Worm (Caenorhabditis elegans): Measurements from ENCODE around the gene F35G2.5.
A peak's percentile ranks its signal among the peaks of the same experiment; 100 is the strongest.
"Not testable (repeated sequence)": the region's sequence is repeated elsewhere in the genome, so short reads cannot be mapped to it uniquely, and the experiment has no call there.

Gene F35G2.5

DNA sequence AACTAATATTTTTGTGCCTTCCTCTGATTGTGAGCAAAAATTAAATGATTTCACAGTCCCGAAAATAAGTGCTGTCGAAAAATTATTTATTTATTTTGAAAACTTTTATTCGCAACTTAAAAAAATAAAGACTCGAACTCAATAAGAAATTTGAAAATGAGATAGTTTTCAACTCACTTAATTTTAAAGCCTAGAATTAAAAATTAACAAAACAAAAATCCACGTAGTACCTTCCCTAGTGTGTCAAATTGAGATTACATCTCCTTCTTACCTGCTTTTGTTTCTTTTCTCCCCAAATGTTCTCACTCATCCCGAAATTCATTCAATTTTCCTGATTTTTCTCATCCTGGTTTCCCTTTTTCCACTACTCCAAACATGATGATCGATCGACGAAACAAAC is at the start of gene F35G2.5:
Gene F35G2.5 (plus strand): TSS at position 301 of the 400 bp plus-strand sequence.
- TF ChIP-seq zag-1 (tag; optimal IDR thresholded peaks at IDR 0.05) (no peak), blmp-1 (tag; optimal IDR thresholded peaks at IDR 0.05; ENCODE audit: insufficient read depth) (no peak), nhr-6 (tag; optimal IDR thresholded peaks at IDR 0.05) (no peak), nhr-12 (tag; optimal IDR thresholded peaks at IDR 0.05) (no peak), mab-5 (tag; optimal IDR thresholded peaks at IDR 0.05) (no peak), lin-39 (tag; optimal IDR thresholded peaks at IDR 0.05) (no peak), aly-2 (tag; optimal IDR thresholded peaks at IDR 0.05) (no peak), nhr-21 (tag; optimal IDR thresholded peaks at IDR 0.05) (no peak)

DNA sequence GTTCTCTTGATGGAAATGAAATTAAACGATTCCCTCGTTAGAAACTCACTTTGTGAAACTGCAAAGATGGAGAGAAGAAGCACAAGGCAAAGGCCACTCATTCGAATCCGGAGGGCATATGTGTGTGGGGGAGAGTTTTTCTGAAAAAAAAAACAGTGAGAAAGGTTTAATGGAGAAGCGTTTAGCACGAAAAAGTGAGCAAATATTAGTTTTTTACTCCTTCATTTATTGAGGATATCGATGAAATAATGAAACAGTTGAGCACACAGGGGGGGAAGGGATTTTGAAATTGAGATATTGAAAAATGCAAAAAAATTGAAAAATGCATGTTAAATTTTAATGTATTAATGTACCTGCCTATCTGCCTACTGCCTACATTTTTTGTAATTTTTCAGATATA is 41.2 kb upstream of the F35G2.5 start, which contains the start of gene nlr-1:
Gene nlr-1 (minus strand): TSS at position 101 of the 400 bp plus-strand sequence.
- TF ChIP-seq nhr-12, elt-1, R02D3.7 (tag; optimal IDR thresholded peaks at IDR 0.05): not testable (repeated sequence)

DNA sequence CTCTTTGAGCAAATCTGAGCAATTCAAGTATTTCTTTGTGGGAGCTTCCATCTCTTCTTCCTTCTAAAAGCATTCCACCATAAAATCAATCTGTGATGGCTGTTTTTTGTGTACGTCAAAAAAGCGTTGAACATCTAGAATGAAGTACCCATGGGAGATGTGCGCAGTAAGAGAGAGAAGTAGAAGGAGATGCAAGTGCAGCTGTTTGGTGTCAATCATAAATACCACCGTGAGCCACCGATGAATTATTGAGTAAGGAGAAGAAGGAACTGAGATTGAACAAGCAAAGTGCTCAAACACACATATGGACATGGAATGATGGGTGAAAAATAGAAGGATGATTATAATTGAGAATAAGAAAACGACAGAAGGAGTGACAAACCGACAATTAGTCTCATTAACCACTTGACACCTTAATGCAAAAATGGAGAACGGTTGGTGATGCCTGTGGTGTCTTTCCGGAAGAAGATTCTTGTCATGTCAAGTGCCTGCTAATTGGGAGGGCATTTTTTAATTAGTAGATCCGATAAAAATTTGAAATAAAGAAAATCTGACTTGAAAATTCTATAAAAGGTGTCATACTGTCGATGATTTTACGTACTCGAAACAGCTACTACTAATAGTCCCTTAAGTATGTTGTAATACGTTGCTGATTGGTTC is 27.2 kb upstream of the F35G2.5 start:
- TF ChIP-seq nhr-129 (tag; optimal IDR thresholded peaks at IDR 0.05) (peak; percentile 56), gmeb-1 (tag; optimal IDR thresholded peaks at IDR 0.05) (no peak), mab-5 (tag; optimal IDR thresholded peaks at IDR 0.05) (peak; percentile 21)

DNA sequence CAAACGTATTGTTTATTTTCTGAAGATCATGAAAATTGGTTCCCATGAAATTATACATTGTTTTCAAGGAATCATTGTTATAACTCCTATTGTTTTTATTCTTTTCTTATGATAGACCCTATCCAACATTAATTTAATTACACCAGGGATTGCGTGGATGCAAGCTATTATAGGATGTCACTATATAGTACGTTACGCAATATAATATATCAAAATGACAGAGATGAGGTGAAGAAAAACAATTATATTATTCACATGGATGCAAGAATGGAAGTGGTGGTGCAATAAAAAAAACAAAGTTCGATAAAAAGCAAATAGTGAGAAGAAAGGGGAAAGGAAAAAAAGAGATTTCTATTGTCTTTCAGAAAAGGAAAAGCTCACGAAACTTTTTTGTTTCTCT is 26.1 kb upstream of the F35G2.5 start:
- TF ChIP-seq ztf-4 (tag; optimal IDR thresholded peaks at IDR 0.05): no peak

DNA sequence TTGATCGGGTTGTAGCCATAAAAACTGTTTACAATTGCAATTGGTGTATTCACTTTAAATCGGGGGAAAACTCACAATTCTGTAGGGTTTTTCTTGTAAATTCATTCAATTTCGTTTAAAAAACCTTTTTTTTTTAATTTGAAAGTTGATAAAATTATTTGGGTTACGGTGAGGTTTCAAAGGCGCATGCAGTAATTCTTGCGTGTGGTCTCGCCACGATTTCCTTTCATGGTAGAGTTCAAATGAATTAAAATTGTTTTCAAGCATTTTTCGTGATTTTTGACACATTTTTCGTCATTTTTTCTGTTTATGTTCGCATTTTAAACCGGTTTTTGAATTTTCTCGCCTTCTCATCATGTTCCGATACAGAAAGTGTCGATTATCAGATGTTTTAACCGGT is 24.7 kb upstream of the F35G2.5 start:
- TF ChIP-seq nhr-77 (tag; optimal IDR thresholded peaks at IDR 0.05) (no peak), peb-1 (tag; optimal IDR thresholded peaks at IDR 0.05) (no peak), lin-13 (GFP tag; optimal IDR thresholded peaks at IDR 0.05) (no peak)

DNA sequence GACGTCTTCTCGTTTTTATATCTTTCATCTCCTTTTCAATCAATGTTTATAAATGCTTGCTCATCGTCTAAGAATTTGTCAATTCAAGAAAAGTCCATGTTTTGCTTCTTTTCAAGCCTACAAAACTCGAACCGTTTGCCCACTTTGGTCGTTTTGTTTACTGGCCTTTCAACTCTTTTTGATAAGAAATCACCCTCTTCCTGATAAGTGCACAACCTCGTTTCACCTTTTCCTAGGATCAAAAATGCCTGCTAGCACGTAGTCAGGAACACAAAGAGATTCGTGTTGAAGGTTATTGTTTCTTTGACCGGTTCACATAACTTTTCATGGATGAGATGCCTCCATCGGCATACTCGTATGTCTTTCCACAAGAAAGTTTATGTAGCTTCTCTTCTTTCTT is 22.8 kb upstream of the F35G2.5 start:
- TF ChIP-seq fos-1 (tag; optimal IDR thresholded peaks at IDR 0.05) (peak; percentile 23), crh-2 (tag; optimal IDR thresholded peaks at IDR 0.05) (no peak), ztf-11 (tag; optimal IDR thresholded peaks at IDR 0.05) (no peak), nhr-129 (tag; optimal IDR thresholded peaks at IDR 0.05) (peak; percentile 17)

DNA sequence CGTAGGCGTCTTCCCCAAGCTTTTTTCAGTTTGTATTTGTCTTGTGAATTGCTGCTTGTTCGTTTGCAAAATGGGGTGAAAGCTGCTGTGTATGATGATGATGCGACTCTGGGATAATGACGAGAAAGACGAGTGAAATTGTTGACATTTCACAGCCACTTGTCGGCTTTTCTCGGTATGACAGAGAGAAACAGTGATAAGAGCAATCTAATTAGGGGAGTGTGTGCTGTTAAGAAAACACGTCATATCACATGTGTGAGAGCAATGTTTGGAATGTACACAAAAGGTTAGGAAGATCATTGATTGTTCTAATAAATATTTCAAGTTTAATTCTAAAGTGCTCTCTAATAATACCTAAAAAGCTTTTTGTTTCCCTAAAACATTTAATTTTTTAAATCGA is 21.7 kb upstream of the F35G2.5 start:
- TF ChIP-seq ztf-1 (GFP tag; conservative IDR thresholded peaks at IDR 0.05): no peak
- no peak for TF ChIP-seq aly-2 (tag; optimal IDR thresholded peaks at IDR 0.05)
- no peak for TF ChIP-seq nhr-10 (tag; optimal IDR thresholded peaks at IDR 0.05)
- TF ChIP-seq lsy-2 (tag; optimal IDR thresholded peaks at IDR 0.05): no peak
- no peak for TF ChIP-seq alr-1 (tag; optimal IDR thresholded peaks at IDR 0.05)
- no peak for TF ChIP-seq sma-3 (GFP tag; optimal IDR thresholded peaks at IDR 0.05)
- no peak for TF ChIP-seq mbf-1 (tag; optimal IDR thresholded peaks at IDR 0.05)
- peak; percentile 75 for TF ChIP-seq sma-9 (GFP tag; optimal IDR thresholded peaks at IDR 0.05)
- no peak for TF ChIP-seq sma-9 (tag; optimal IDR thresholded peaks at IDR 0.05)
- no peak for TF ChIP-seq unc-39 (tag; optimal IDR thresholded peaks at IDR 0.05)
- TF ChIP-seq nhr-237 (tag; optimal IDR thresholded peaks at IDR 0.05): no peak
- no peak for TF ChIP-seq C34F6.9 (tag; optimal IDR thresholded peaks at IDR 0.05)
- TF ChIP-seq sem-4 (tag; optimal IDR thresholded peaks at IDR 0.05): no peak
- no peak for TF ChIP-seq nhr-11 (tag; optimal IDR thresholded peaks at IDR 0.05)
- TF ChIP-seq lin-39 (tag; optimal IDR thresholded peaks at IDR 0.05): no peak
- peak; percentile 33 for TF ChIP-seq fos-1 (tag; optimal IDR thresholded peaks at IDR 0.05)
- no peak for TF ChIP-seq nhr-21 (tag; optimal IDR thresholded peaks at IDR 0.05)
- no peak for TF ChIP-seq unc-55 (GFP tag; optimal IDR thresholded peaks at IDR 0.05)
- TF ChIP-seq R02D3.7 (tag; optimal IDR thresholded peaks at IDR 0.05): no peak
- TF ChIP-seq lin-13 (GFP tag; optimal IDR thresholded peaks at IDR 0.05): no peak
- TF ChIP-seq F13H6.1 (tag; optimal IDR thresholded peaks at IDR 0.05): peak; percentile 22
- peak; percentile 54 for TF ChIP-seq crh-2 (tag; optimal IDR thresholded peaks at IDR 0.05)
- no peak for TF ChIP-seq ceh-82 (tag; optimal IDR thresholded peaks at IDR 0.05)
- TF ChIP-seq gmeb-1 (tag; optimal IDR thresholded peaks at IDR 0.05): no peak
- TF ChIP-seq nhr-129 (tag; optimal IDR thresholded peaks at IDR 0.05): peak; percentile 52
